Worm (Caenorhabditis elegans) whole organism, midembryonic: ENCODE results near the gene arl-3.

Source experiments
- T22C8.4 ChIP-seq: fragments of 200-800 bp; sonication (Bioruptor generic); IDR thresholded peaks from 2 replicates; pipeline ENCODE4 v1.3.6; 2022; ENCODE audit warnings: missing genetic modification characterization, missing compliant biosample characterization
- flt-1 ChIP-seq: fragments of 200-800 bp; sonication (Bioruptor generic); IDR thresholded peaks from 2 replicates; pipeline ENCODE4 v1.3.6; 2022; ENCODE audit warnings: missing genetic modification characterization, missing compliant biosample characterization
- ref-1 ChIP-seq: fragments of 200-800 bp; sonication (Bioruptor generic); conservative IDR thresholded peaks from 2 replicates; pipeline ENCODE4 v1.3.6; 2022; ENCODE audit warnings: missing genetic modification reagents, missing genetic modification characterization, missing compliant biosample characterization
- tab-1 ChIP-seq: fragments of 200-800 bp; sonication (Bioruptor generic); IDR thresholded peaks from 2 replicates; pipeline ENCODE4 v1.3.6; 2022; ENCODE audit warnings: missing genetic modification characterization, missing compliant biosample characterization
- ztf-23 ChIP-seq: fragments of 200-800 bp; sonication (Bioruptor generic); IDR thresholded peaks from 2 replicates; pipeline ENCODE4 v1.3.6; 2022; ENCODE audit warnings: missing genetic modification reagents, missing genetic modification characterization, missing compliant biosample characterization
- ztf-29 ChIP-seq: fragments of 200-800 bp; sonication (Bioruptor generic); IDR thresholded peaks from 2 replicates; pipeline ENCODE4 v1.3.6; 2022; ENCODE audit warnings: missing genetic modification reagents, missing genetic modification characterization, missing compliant biosample characterization

ce11 chrII:14619806-14620205, 13.5 kb downstream of the arl-3 start:
- TF ChIP-seq flt-1 (GFP tag; lab: Robert Waterston, UW) (no peak), ref-1 (GFP tag; lab: Robert Waterston, UW) (no peak), ztf-23 (GFP tag; lab: Robert Waterston, UW) (no peak), T22C8.4 (GFP tag; lab: Robert Waterston, UW) (no peak), tab-1 (GFP tag; lab: Robert Waterston, UW) (no peak), ztf-29 (GFP tag; lab: Robert Waterston, UW) (no peak)
